Fruit fly (Drosophila melanogaster) whole organism, embryonic: ENCODE data around the gene RanGAP.

Experiments used
- ATbp ChIP-seq: fragments of 200-800 bp; sonication (Bioruptor generic); optimal IDR thresholded peaks from 2 replicates; lab custom pipeline; 2017; ENCODE audit warnings: missing biosample characterization, mild to moderate bottlenecking, missing genetic modification characterization, missing genetic modification reagents
- Adf1 ChIP-seq: fragments of 200-800 bp; sonication (Bioruptor generic); IDR thresholded peaks from 2 replicates; pipeline ENCODE4 v1.3.6; 2022; ENCODE audit warnings: missing biosample characterization, missing genetic modification characterization
- B-H2 ChIP-seq: fragments of 200-800 bp; sonication (Bioruptor generic); optimal IDR thresholded peaks from 2 replicates; lab custom pipeline; 2018; ENCODE audit warnings: missing biosample characterization, mild to moderate bottlenecking, missing genetic modification characterization
- CG10321 ChIP-seq: fragments of 200-800 bp; sonication (Bioruptor generic); IDR thresholded peaks from 2 replicates; pipeline ENCODE4 v1.3.6; 2022; ENCODE audit warnings: missing biosample characterization, missing genetic modification characterization
- CG10543 ChIP-seq: fragments of 200-800 bp; sonication (Bioruptor generic); optimal IDR thresholded peaks from 3 replicates; lab custom pipeline; 2017; ENCODE audit warnings: missing biosample characterization, mild to moderate bottlenecking, missing genetic modification characterization, moderate library complexity
- CG12659 ChIP-seq: fragments of 200-800 bp; sonication (Bioruptor generic); optimal IDR thresholded peaks from 3 replicates; lab custom pipeline; 2017; ENCODE audit warnings: mild to moderate bottlenecking, missing biosample characterization, missing genetic modification reagents, missing genetic modification characterization
- CG15073 ChIP-seq: fragments of 200-800 bp; sonication (Bioruptor generic); optimal IDR thresholded peaks from 2 replicates; lab custom pipeline; 2016; ENCODE audit warnings: missing biosample characterization, missing genetic modification characterization
- CG15269 ChIP-seq: fragments of 200-800 bp; sonication (Bioruptor generic); optimal IDR thresholded peaks from 2 replicates; lab custom pipeline; 2018; ENCODE audit warnings: missing biosample characterization, mild to moderate bottlenecking, missing genetic modification characterization, moderate library complexity
- CG17802 ChIP-seq: fragments of 200-800 bp; sonication (Bioruptor generic); optimal IDR thresholded peaks from 2 replicates; lab custom pipeline; 2018; ENCODE audit warnings: missing biosample characterization, mild to moderate bottlenecking, missing genetic modification characterization, moderate library complexity
- CG2116 ChIP-seq: fragments of 200-800 bp; sonication (Bioruptor generic); optimal IDR thresholded peaks from 3 replicates; lab custom pipeline; 2018; ENCODE audit warnings: missing biosample characterization, mild to moderate bottlenecking, missing genetic modification characterization
- CG31441 ChIP-seq: fragments of 200-800 bp; sonication (Bioruptor generic); IDR thresholded peaks from 2 replicates; pipeline ENCODE4 v1.3.6; 2022; ENCODE audit warnings: missing biosample characterization, missing genetic modification characterization
- CG3281 ChIP-seq: fragments of 200-800 bp; sonication (Bioruptor generic); optimal IDR thresholded peaks from 3 replicates; lab custom pipeline; 2017; ENCODE audit warnings: missing biosample characterization, mild to moderate bottlenecking, missing genetic modification characterization
- CG3847 ChIP-seq: fragments of 200-800 bp; sonication (Bioruptor generic); IDR thresholded peaks from 2 replicates; pipeline ENCODE4 v1.3.6; 2022; ENCODE audit warnings: missing biosample characterization, missing genetic modification characterization
- CG3995 ChIP-seq: fragments of 200-800 bp; sonication (Bioruptor generic); optimal IDR thresholded peaks from 3 replicates; lab custom pipeline; 2016; ENCODE audit warnings: missing biosample characterization, missing genetic modification characterization
- CG6683 ChIP-seq: fragments of 200-800 bp; sonication (Bioruptor generic); optimal IDR thresholded peaks from 2 replicates; lab custom pipeline; 2017; ENCODE audit warnings: missing biosample characterization, mild to moderate bottlenecking, missing genetic modification characterization, missing genetic modification reagents
- CG8944 ChIP-seq: fragments of 200-800 bp; sonication (Bioruptor generic); optimal IDR thresholded peaks from 3 replicates; lab custom pipeline; 2016; ENCODE audit warnings: missing biosample characterization, missing genetic modification characterization
- D ChIP-seq, 2 experiments: fragments of 200-800 bp in 1 of 2; fragments of >200 bp in 1 of 2; sonication (Bioruptor generic) in 1 of 2; optimal IDR thresholded peaks; 2 replicates in 1 of 2; 3 replicates in 1 of 2; lab custom pipeline; 2017; ENCODE audit warnings: mild to moderate bottlenecking in 1 of 2, missing biosample characterization in 1 of 2, missing genetic modification characterization in 1 of 2, missing genetic modification reagents in 1 of 2
- D19B ChIP-seq: fragments of 200-800 bp; sonication (Bioruptor generic); optimal IDR thresholded peaks from 2 replicates; lab custom pipeline; 2017; ENCODE audit warnings: missing biosample characterization, mild to moderate bottlenecking, missing genetic modification characterization
- HLH4C ChIP-seq: fragments of 200-800 bp; sonication (Bioruptor generic); IDR thresholded peaks from 3 replicates; pipeline ENCODE4 v1.3.6; 2022; ENCODE audit warnings: missing biosample characterization, missing genetic modification characterization; ENCODE audit not compliant: partially characterized antibody
- HLH54F ChIP-seq: fragments of 200-800 bp; sonication (Bioruptor generic); optimal IDR thresholded peaks from 3 replicates; lab custom pipeline; 2016; ENCODE audit warnings: missing biosample characterization, missing genetic modification characterization
- Med ChIP-seq: fragments of 200-800 bp; sonication (Bioruptor generic); peaks from one replicate; lab custom pipeline; 2016; ENCODE audit warnings: missing biosample characterization, missing genetic modification characterization, mild to moderate bottlenecking, inconsistent platforms, moderate library complexity
- NC2α ChIP-seq: fragments of 200-800 bp; sonication (Bioruptor generic); optimal IDR thresholded peaks from 2 replicates; lab custom pipeline; 2016; ENCODE audit warnings: missing biosample characterization, missing genetic modification characterization
- PHDP ChIP-seq: fragments of 200-800 bp; sonication (Bioruptor generic); optimal IDR thresholded peaks from 3 replicates; lab custom pipeline; 2018; ENCODE audit warnings: missing biosample characterization, mild to moderate bottlenecking, missing genetic modification characterization, moderate library complexity
- Sin3A ChIP-seq: fragments of >200 bp; optimal IDR thresholded peaks from 2 replicates; lab custom pipeline; 2018
- Sry-β ChIP-seq: fragments of 200-800 bp; sonication (Bioruptor generic); optimal IDR thresholded peaks from 2 replicates; lab custom pipeline; 2018; ENCODE audit warnings: missing biosample characterization, mild to moderate bottlenecking, missing genetic modification characterization, moderate library complexity
- Sry-δ ChIP-seq: fragments of 200-800 bp; sonication (Bioruptor generic); optimal IDR thresholded peaks from 2 replicates; lab custom pipeline; 2016; ENCODE audit warnings: missing biosample characterization, missing genetic modification characterization
- Ssrp ChIP-seq: fragments of 200-800 bp; sonication (Bioruptor generic); optimal IDR thresholded peaks from 2 replicates; lab custom pipeline; 2018; ENCODE audit warnings: missing biosample characterization, mild to moderate bottlenecking, missing genetic modification characterization, moderate library complexity
- Taf1 ChIP-seq: fragments of 200-800 bp; sonication (Bioruptor generic); IDR thresholded peaks from 2 replicates; pipeline ENCODE4 v1.3.6; 2022; ENCODE audit warnings: missing biosample characterization, missing genetic modification characterization
- ara ChIP-seq: fragments of 200-800 bp; sonication (Bioruptor generic); IDR thresholded peaks from 2 replicates; pipeline ENCODE4 v1.3.6; 2022; ENCODE audit warnings: missing biosample characterization, missing genetic modification characterization
- corto ChIP-seq: fragments of 200-800 bp; sonication (Bioruptor generic); optimal IDR thresholded peaks from 2 replicates; lab custom pipeline; 2016; ENCODE audit warnings: missing biosample characterization, mild to moderate bottlenecking, missing genetic modification characterization, moderate library complexity
- croc ChIP-seq: fragments of 200-800 bp; sonication (Bioruptor generic); conservative IDR thresholded peaks from 3 replicates; pipeline ENCODE4 v1.3.6; 2022; ENCODE audit warnings: missing biosample characterization, missing genetic modification characterization
- disco-r ChIP-seq: fragments of 200-800 bp; sonication (Bioruptor generic); optimal IDR thresholded peaks from 2 replicates; lab custom pipeline; 2016; ENCODE audit warnings: missing biosample characterization, missing genetic modification characterization
- esg ChIP-seq: fragments of 200-800 bp; sonication (Bioruptor generic); conservative IDR thresholded peaks from 2 replicates; pipeline ENCODE4 v1.3.6; 2022; ENCODE audit warnings: missing biosample characterization, missing genetic modification characterization
- fd3F ChIP-seq: fragments of 200-800 bp; sonication (Bioruptor generic); optimal IDR thresholded peaks from 2 replicates; lab custom pipeline; 2018; ENCODE audit warnings: missing biosample characterization, mild to moderate bottlenecking, missing genetic modification characterization, moderate library complexity
- kay ChIP-seq: fragments of 200-800 bp; sonication (Bioruptor generic); optimal IDR thresholded peaks from 2 replicates; lab custom pipeline; 2016; ENCODE audit warnings: missing biosample characterization, missing genetic modification characterization
- lbe ChIP-seq: fragments of 200-800 bp; sonication (Bioruptor generic); optimal IDR thresholded peaks from 2 replicates; lab custom pipeline; 2016; ENCODE audit warnings: missing biosample characterization, mild to moderate bottlenecking, missing genetic modification characterization
- mam ChIP-seq: fragments of 200-800 bp; sonication (Bioruptor generic); optimal IDR thresholded peaks from 3 replicates; lab custom pipeline; 2016; ENCODE audit warnings: missing biosample characterization, missing genetic modification characterization
- pb ChIP-seq: fragments of 200-800 bp; sonication (Bioruptor generic); optimal IDR thresholded peaks from 3 replicates; lab custom pipeline; 2016; ENCODE audit warnings: missing biosample characterization, missing genetic modification characterization
- pfk ChIP-seq: fragments of 200-800 bp; sonication (Bioruptor generic); optimal IDR thresholded peaks from 2 replicates; lab custom pipeline; 2018; ENCODE audit warnings: missing biosample characterization, mild to moderate bottlenecking, missing genetic modification characterization, moderate library complexity
- sisA ChIP-seq: fragments of 200-800 bp; sonication (Bioruptor generic); IDR thresholded peaks from 2 replicates; pipeline ENCODE4 v1.3.6; 2022; ENCODE audit warnings: missing biosample characterization, missing genetic modification characterization
- slbo ChIP-seq: fragments of 200-800 bp; sonication (Bioruptor generic); IDR thresholded peaks from 2 replicates; pipeline ENCODE4 v1.3.6; 2022; ENCODE audit warnings: missing biosample characterization, missing genetic modification characterization
- slou ChIP-seq: fragments of 200-800 bp; sonication (Bioruptor generic); optimal IDR thresholded peaks from 3 replicates; lab custom pipeline; 2016; ENCODE audit warnings: missing biosample characterization, missing genetic modification characterization
- ssp ChIP-seq: fragments of 200-800 bp; sonication (Bioruptor generic); IDR thresholded peaks from 2 replicates; pipeline ENCODE4 v1.3.6; 2022; ENCODE audit warnings: missing biosample characterization, missing genetic modification characterization
- stc ChIP-seq: fragments of 200-800 bp; sonication (Bioruptor generic); IDR thresholded peaks from 2 replicates; pipeline ENCODE4 v1.3.6; 2022; ENCODE audit warnings: missing biosample characterization, missing genetic modification characterization
- tll ChIP-seq, 2 experiments: fragments of 200-800 bp in 1 of 2; fragments of >200 bp in 1 of 2; sonication (Bioruptor generic) in 1 of 2; optimal IDR thresholded peaks; 2 replicates each; lab custom pipeline; 2017 to 2019; ENCODE audit warnings: missing biosample characterization in 2 of 2, missing genetic modification characterization in 2 of 2, mild to moderate bottlenecking in 1 of 2, moderate library complexity in 1 of 2
- tna ChIP-seq: fragments of 200-800 bp; sonication (Bioruptor generic); IDR thresholded peaks from 2 replicates; pipeline ENCODE4 v1.3.6; 2022; ENCODE audit warnings: missing biosample characterization, missing genetic modification characterization; ENCODE audit not compliant: partially characterized antibody
- unpg ChIP-seq: fragments of 200-800 bp; sonication (Bioruptor generic); optimal IDR thresholded peaks from 3 replicates; lab custom pipeline; 2018; ENCODE audit warnings: missing biosample characterization, mild to moderate bottlenecking, missing genetic modification characterization, moderate library complexity
- wek ChIP-seq: fragments of 200-800 bp; sonication (Bioruptor generic); optimal IDR thresholded peaks from 3 replicates; lab custom pipeline; 2018; ENCODE audit warnings: missing biosample characterization, mild to moderate bottlenecking, missing genetic modification characterization, moderate library complexity

RanGAP gene

dm6 chr2L:19492934-19493686 lies 51.4 kb downstream of the RanGAP start, which contains the start of the genes swm and Ctu2 (continued):
- TF ChIP-seq sisA (GFP tag; lab: Robert Waterston, UW): peak; percentile 13; the same call in 1 of the 2 replicates
- TF ChIP-seq CG3847 (GFP tag; lab: Robert Waterston, UW): peak; percentile 66
- peak; percentile 29; the same call in 1 of the 3 replicates for TF ChIP-seq croc (GFP tag; lab: Robert Waterston, UW)
- TF ChIP-seq PHDP (tag; lab: Kevin White, UChicago): peak; percentile 75
- peak; percentile 12 for TF ChIP-seq CG6683 (GFP tag; lab: Kevin White, UChicago)
- TF ChIP-seq tna (GFP tag; lab: Robert Waterston, UW): no peak
- peak; percentile 76 for TF ChIP-seq unpg
- TF ChIP-seq HLH4C: peak; percentile 67
- peak; percentile 72 for TF ChIP-seq fd3F (GFP tag; lab: Kevin White, UChicago)
- TF ChIP-seq esg: peak; percentile 31; the same call in 1 of the 2 replicates
- no peak; the same call in 1 of the 2 replicates for TF ChIP-seq CG31441
- TF ChIP-seq CG15073 (GFP tag; lab: Kevin White, UChicago): no peak
- peak; percentile 3 for TF ChIP-seq CG3995 (GFP tag; lab: Kevin White, UChicago)
- peak; percentile 66 for TF ChIP-seq Sin3A (lab: Kevin White, UChicago)
- TF ChIP-seq Adf1 (GFP tag; lab: Robert Waterston, UW): no peak
- peak; percentile 64 for TF ChIP-seq Sry-δ
- no peak for TF ChIP-seq NC2α (GFP tag; lab: Kevin White, UChicago)
- TF ChIP-seq D (optimal IDR thresholded peaks at IDR 0.05; lab: Kevin White, UChicago): no peak
- peak; percentile 40 for TF ChIP-seq D (GFP tag; optimal IDR thresholded peaks at IDR 0.05; lab: Kevin White, UChicago)
- no peak for TF ChIP-seq ATbp
- TF ChIP-seq mam (GFP tag; lab: Kevin White, UChicago): peak; percentile 20
- peak; percentile 78 for TF ChIP-seq slbo
- TF ChIP-seq HLH54F (GFP tag; lab: Kevin White, UChicago): peak; percentile 0
- no peak for TF ChIP-seq corto (GFP tag; lab: Kevin White, UChicago)
- no peak for TF ChIP-seq pfk (GFP tag; lab: Kevin White, UChicago)
- TF ChIP-seq ssp (GFP tag; lab: Robert Waterston, UW): 0 out of 2 replicates have a peak, but pooled peaks have one; percentile 12
- TF ChIP-seq pb (GFP tag; lab: Kevin White, UChicago): no peak
- peak; percentile 84 for TF ChIP-seq CG10543 (GFP tag; lab: Kevin White, UChicago)
- no peak for TF ChIP-seq CG8944 (GFP tag; lab: Kevin White, UChicago)
- TF ChIP-seq ara (GFP tag; lab: Robert Waterston, UW): no peak
- no peak for TF ChIP-seq CG10321 (GFP tag; lab: Robert Waterston, UW)
- TF ChIP-seq Ssrp: peak; percentile 70
- no peak for TF ChIP-seq disco-r (GFP tag; lab: Kevin White, UChicago)
- TF ChIP-seq D19B (GFP tag; lab: Kevin White, UChicago): peak; percentile 46
- peak; percentile 27 for TF ChIP-seq lbe (GFP tag; lab: Kevin White, UChicago)
- TF ChIP-seq tll (GFP tag; optimal IDR thresholded peaks at IDR 0.05; lab: Kevin White, UChicago): no peak
- peak; percentile 94 for TF ChIP-seq Sry-β (GFP tag; lab: Kevin White, UChicago)
- peak; percentile 34 for TF ChIP-seq slou
- TF ChIP-seq CG2116 (GFP tag; lab: Kevin White, UChicago): peak; percentile 98
- TF ChIP-seq Med (GFP tag; lab: Kevin White, UChicago): peak; percentile 68
- TF ChIP-seq CG17802 (tag; lab: Kevin White, UChicago): no peak
- TF ChIP-seq Taf1 (GFP tag; lab: Robert Waterston, UW): no peak; the same call in 1 of the 2 replicates
- TF ChIP-seq B-H2 (GFP tag; lab: Kevin White, UChicago): peak; percentile 88
- TF ChIP-seq stc (GFP tag; lab: Robert Waterston, UW): no peak
- peak; percentile 82 for TF ChIP-seq CG12659 (GFP tag; lab: Kevin White, UChicago)
- peak; percentile 73 for TF ChIP-seq CG3281 (GFP tag; lab: Kevin White, UChicago)
- peak; percentile 78 for TF ChIP-seq CG15269 (tag; lab: Kevin White, UChicago)
- no peak for TF ChIP-seq kay (GFP tag; lab: Kevin White, UChicago)
- no peak for TF ChIP-seq wek (GFP tag; lab: Kevin White, UChicago)
